Fruit fly (Drosophila melanogaster): ENCODE data around the gene CG15739.

Gene CG15739

dm6 chrX:11854758-11855465 lies 18.2 kb upstream of the CG15739 start, which contains the start of the genes CG10347 and ATP7 (continued):
- TF ChIP-seq H2.0 (GFP tag; IDR thresholded peaks at IDR 0.05) (no peak), CG8359 (GFP tag; optimal IDR thresholded peaks at IDR 0.05; ENCODE audit: borderline replicate concordance) (no peak), Hey (tag; optimal IDR thresholded peaks at IDR 0.05) (no peak), Mes4 (GFP tag; optimal IDR thresholded peaks at IDR 0.05) (peak; percentile 8), CG14710 (tag; optimal IDR thresholded peaks at IDR 0.05) (peak; percentile 49), wor (GFP tag; IDR thresholded peaks at IDR 0.05) (no peak), CG15696 (tag; optimal IDR thresholded peaks at IDR 0.05) (peak; percentile 1), lbe (GFP tag; optimal IDR thresholded peaks at IDR 0.05) (peak; percentile 22), CG9817 (tag; optimal IDR thresholded peaks at IDR 0.05) (no peak), CG9876 (GFP tag; optimal IDR thresholded peaks at IDR 0.05) (no peak), Mad (GFP tag; optimal IDR thresholded peaks at IDR 0.05) (peak; percentile 10), Rx (GFP tag; IDR thresholded peaks at IDR 0.05) (no peak), exex (tag; optimal IDR thresholded peaks at IDR 0.05) (peak; percentile 16), CG13624 (GFP tag; optimal IDR thresholded peaks at IDR 0.05) (peak; percentile 27), dati (GFP tag; IDR thresholded peaks at IDR 0.05) (no peak), bsh (GFP tag; optimal IDR thresholded peaks at IDR 0.05) (no peak), CG11696 (GFP tag; IDR thresholded peaks at IDR 0.05) (no peak), mld (GFP tag; IDR thresholded peaks at IDR 0.05; ENCODE audit: partially characterized antibody) (no peak; the same call in 2 of the 3 replicates), gro (GFP tag; optimal IDR thresholded peaks at IDR 0.05) (peak; percentile 0), CG18011 (GFP tag; optimal IDR thresholded peaks at IDR 0.05) (no peak), twi (tag; optimal IDR thresholded peaks at IDR 0.05) (no peak), gfzf (GFP tag; optimal IDR thresholded peaks at IDR 0.05) (peak; percentile 5), CG42726 (GFP tag; IDR thresholded peaks at IDR 0.05; ENCODE audit: partially characterized antibody) (peak; percentile 82), zfh1 (GFP tag; IDR thresholded peaks at IDR 0.05) (no peak), CG6272 (GFP tag; IDR thresholded peaks at IDR 0.05) (0 out of 2 replicates have a peak, but pooled peaks have one; percentile 23), CG16779 (GFP tag; IDR thresholded peaks at IDR 0.05) (no peak), btn (GFP tag; optimal IDR thresholded peaks at IDR 0.05) (no peak), tx (GFP tag; optimal IDR thresholded peaks at IDR 0.05) (peak; percentile 13), GATAe (GFP tag; conservative IDR thresholded peaks at IDR 0.05) (no peak), ci (GFP tag; IDR thresholded peaks at IDR 0.05) (no peak), lola (GFP tag; optimal IDR thresholded peaks at IDR 0.05) (peak in 1 of 3 experiments; percentile 5), CG12155 (GFP tag; optimal IDR thresholded peaks at IDR 0.05) (peak; percentile 19), Optix (GFP tag; IDR thresholded peaks at IDR 0.05) (no peak), ATbp (GFP tag; optimal IDR thresholded peaks at IDR 0.05) (no peak), tin (GFP tag; optimal IDR thresholded peaks at IDR 0.05) (peak; percentile 25), CG31365 (tag; optimal IDR thresholded peaks at IDR 0.05) (no peak), CG2120 (GFP tag; optimal IDR thresholded peaks at IDR 0.05) (peak; percentile 62), Sox100B (GFP tag; optimal IDR thresholded peaks at IDR 0.05) (no peak), CG10462 (GFP tag; optimal IDR thresholded peaks at IDR 0.05) (peak; percentile 43), Trl (optimal IDR thresholded peaks at IDR 0.05) (no peak), Trl (GFP tag; optimal IDR thresholded peaks at IDR 0.05) (peak; percentile 2), NfI (GFP tag; optimal IDR thresholded peaks at IDR 0.05) (no peak), CG2116 (GFP tag; optimal IDR thresholded peaks at IDR 0.05) (peak; percentile 83), toy (GFP tag; IDR thresholded peaks at IDR 0.05) (no peak), Oaz (GFP tag; IDR thresholded peaks at IDR 0.05) (no peak), Aef1 (GFP tag; IDR thresholded peaks at IDR 0.05) (no peak), CG2875 (GFP tag; optimal IDR thresholded peaks at IDR 0.05) (no peak), CG5245 (GFP tag; optimal IDR thresholded peaks at IDR 0.05) (no peak), Adf1 (GFP tag; IDR thresholded peaks at IDR 0.05) (no peak), Nf-YC (tag; optimal IDR thresholded peaks at IDR 0.05) (peak; percentile 50)

Data from whole organism, embryonic.